Worm (Caenorhabditis elegans) whole organism, L4 larva: Measurements from ENCODE around the gene end-1.
A peak's percentile ranks its signal among the peaks of the same experiment; 100 is the strongest.

ENCODE experiments used
- D1046.2 ChIP-seq: fragments of 200-800 bp; sonication (Bioruptor generic); IDR thresholded peaks from 2 replicates; pipeline ENCODE4 v1.3.6; 2022; ENCODE audit warnings: missing genetic modification characterization, missing compliant biosample characterization
- aha-1 ChIP-seq: fragments of 150-350 bp; peaks from one replicate; lab custom pipeline; 2014; ENCODE audit warnings: missing biosample characterization, missing genetic modification characterization
- dve-1 ChIP-seq: sonication (generic microtip); optimal IDR thresholded peaks from 2 replicates; lab custom pipeline; 2017; ENCODE audit warnings: antibody characterized with exemption, mild to moderate bottlenecking, missing genetic modification characterization, missing compliant biosample characterization; ENCODE audit not compliant: insufficient read depth
- fkh-10 ChIP-seq: fragments of 150-350 bp; optimal IDR thresholded peaks from 2 replicates; lab custom pipeline; 2014; ENCODE audit warnings: missing biosample characterization, missing genetic modification reagents, missing genetic modification characterization

DNA sequence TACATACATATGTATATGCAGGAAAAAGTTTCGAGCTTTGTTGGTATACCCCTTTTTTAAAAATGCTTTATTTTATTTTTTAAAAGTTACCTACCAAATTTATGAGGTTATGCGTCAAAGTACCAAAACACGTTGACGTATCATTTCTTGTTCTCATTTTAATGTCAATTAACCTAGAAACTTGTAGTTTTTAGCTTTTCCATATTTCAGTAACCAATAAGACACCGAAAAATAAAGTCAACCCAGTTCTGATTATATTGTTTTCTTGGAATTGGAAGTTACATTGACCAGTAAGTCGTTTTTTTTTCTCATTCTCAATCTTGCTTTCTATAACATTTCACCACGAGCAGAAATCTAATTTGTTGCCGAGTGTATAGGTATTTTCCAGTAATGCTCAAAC is 48.1 kb upstream of the end-1 start, which contains the start of gene srw-145:
- TF ChIP-seq aha-1 (tag; lab: Kevin White, UChicago) (peak; percentile 41), D1046.2 (GFP tag; lab: Robert Waterston, UW) (no peak), dve-1 (tag; lab: Kevin White, UChicago) (no peak), fkh-10 (GFP tag; lab: Kevin White, UChicago) (no peak)
